Worm (Caenorhabditis elegans) whole organism, late embryonic: ENCODE data around the gene ucr-2.3.

ENCODE experiments used
- ama-1 ChIP-seq: fragments of 150-350 bp; optimal IDR thresholded peaks from 2 replicates; lab custom pipeline; 2014
- ceh-45 ChIP-seq: fragments of 200-800 bp; sonication (Bioruptor generic); IDR thresholded peaks from 2 replicates; pipeline ENCODE4 v1.3.6; 2022; ENCODE audit warnings: missing genetic modification reagents, missing genetic modification characterization, missing compliant biosample characterization
- elt-2 ChIP-seq: sonication (generic microtip); optimal IDR thresholded peaks from 2 replicates; lab custom pipeline; 2016; ENCODE audit warnings: missing genetic modification reagents, missing genetic modification characterization, missing compliant biosample characterization
- lin-11 ChIP-seq: fragments of 200-800 bp; sonication (Bioruptor generic); optimal IDR thresholded peaks from 2 replicates; lab custom pipeline; 2018; ENCODE audit warnings: mild to moderate bottlenecking, missing genetic modification characterization, missing compliant biosample characterization
- pag-3 ChIP-seq: sonication (generic microtip); optimal IDR thresholded peaks from 2 replicates; lab custom pipeline; 2016; ENCODE audit warnings: missing compliant biosample characterization, missing genetic modification characterization, borderline replicate concordance

DNA sequence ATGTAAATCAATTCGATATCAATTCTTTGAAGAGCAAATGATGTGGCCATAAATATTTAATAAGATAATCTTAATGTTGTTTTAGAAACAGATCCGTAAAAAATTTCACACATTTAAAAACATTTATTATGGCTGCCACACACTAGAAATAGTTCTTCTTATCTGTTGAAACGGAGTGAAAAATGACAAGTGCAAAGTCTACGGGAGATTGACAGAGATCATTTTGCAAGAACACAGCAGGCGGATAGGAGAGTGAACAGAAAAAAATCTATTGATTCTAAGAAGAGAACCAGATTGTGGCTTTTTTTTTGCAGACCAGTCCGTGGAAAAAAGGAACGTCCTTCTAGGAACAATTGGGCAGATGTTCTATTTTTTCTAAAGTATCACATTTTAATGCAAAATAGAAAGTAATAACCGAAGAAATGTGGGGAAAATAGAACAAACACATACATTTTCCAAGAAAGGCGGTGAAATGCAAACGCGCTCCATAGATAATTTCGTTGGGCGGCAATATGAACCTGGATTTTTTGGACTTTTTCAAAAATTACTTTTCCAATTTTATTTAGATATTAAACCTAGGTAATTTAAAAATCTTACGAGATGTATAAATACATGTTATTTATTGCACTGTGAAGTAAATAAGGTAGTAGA is 22.1 kb downstream of the ucr-2.3 start:
- no peak for TF ChIP-seq ama-1
- TF ChIP-seq pag-3 (tag; lab: Kevin White, UChicago) = no peak
- no peak for TF ChIP-seq lin-11
- no peak for TF ChIP-seq ceh-45
- TF ChIP-seq elt-2 = no peak
